Worm (Caenorhabditis elegans): ENCODE data around the gene F48F7.6.

DNA sequence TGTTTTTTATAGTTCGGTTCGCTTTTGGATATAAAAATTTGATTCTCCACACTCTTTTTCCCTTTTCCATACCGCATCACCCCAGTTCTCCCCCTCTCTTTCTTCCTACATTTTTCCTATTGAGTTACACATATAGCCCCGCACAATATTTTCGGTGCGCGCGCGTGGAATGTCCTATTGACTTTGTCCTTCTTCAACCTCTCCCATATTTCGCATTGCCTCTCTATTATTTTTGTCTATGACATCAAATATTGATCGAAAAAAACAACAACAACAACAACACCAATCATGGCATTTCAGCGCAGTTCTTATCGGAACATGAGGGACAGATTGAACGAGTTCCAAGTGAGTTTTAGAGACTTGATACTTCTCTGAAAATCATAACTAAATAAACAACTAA, 17.8 kb upstream of the F48F7.6 start, which contains the start of gene syx-2:
- no peak for TF ChIP-seq athp-1 (tag; optimal IDR thresholded peaks at IDR 0.05)
- TF ChIP-seq F22D6.2 (tag; optimal IDR thresholded peaks at IDR 0.05), result no peak
- no peak for TF ChIP-seq pha-4 (tag; optimal IDR thresholded peaks at IDR 0.05)
- no peak for TF ChIP-seq ceh-79 (tag; optimal IDR thresholded peaks at IDR 0.05)
- no peak for TF ChIP-seq Y53F4B.3 (GFP tag; IDR thresholded peaks at IDR 0.05)
- no peak for TF ChIP-seq F23B12.7 (tag; optimal IDR thresholded peaks at IDR 0.05; ENCODE audit: insufficient read depth)
- TF ChIP-seq hmg-1.2 (GFP tag; IDR thresholded peaks at IDR 0.05), result no peak
- TF ChIP-seq ccch-3 (GFP tag; optimal IDR thresholded peaks at IDR 0.05), result no peak
- no peak for TF ChIP-seq mxl-1 (tag; optimal IDR thresholded peaks at IDR 0.05)
- no peak for TF ChIP-seq T07F8.4 (tag; optimal IDR thresholded peaks at IDR 0.05)
- no peak for TF ChIP-seq bed-1 (GFP tag; IDR thresholded peaks at IDR 0.05)
- TF ChIP-seq akir-1 (GFP tag; optimal IDR thresholded peaks at IDR 0.05), result no peak
- TF ChIP-seq mcd-1 (GFP tag; IDR thresholded peaks at IDR 0.05), result no peak
